Worm (Caenorhabditis elegans) whole organism, late embryonic: ENCODE data around the gene C14C6.5.

Source experiments
- ama-1 ChIP-seq: fragments of 150-350 bp; optimal IDR thresholded peaks from 2 replicates; lab custom pipeline; 2014
- ceh-14 ChIP-seq: sonication (generic microtip); optimal IDR thresholded peaks from 2 replicates; lab custom pipeline; 2016; ENCODE audit warnings: missing genotype, missing genetic modification characterization, missing compliant biosample characterization
- ceh-31 ChIP-seq: sonication (generic microtip); optimal IDR thresholded peaks from 2 replicates; lab custom pipeline; 2016; ENCODE audit warnings: missing genetic modification characterization, missing compliant biosample characterization
- ets-4 ChIP-seq: sonication (generic microtip); optimal IDR thresholded peaks from 2 replicates; lab custom pipeline; 2016; ENCODE audit warnings: missing genetic modification characterization, missing compliant biosample characterization
- fkh-10 ChIP-seq: fragments of 150-350 bp; optimal IDR thresholded peaks from 2 replicates; lab custom pipeline; 2014; ENCODE audit warnings: missing biosample characterization, missing genetic modification reagents, missing genetic modification characterization
- hlh-13 ChIP-seq: fragments of 200-800 bp; sonication (Bioruptor generic); optimal IDR thresholded peaks from 2 replicates; lab custom pipeline; 2018; ENCODE audit warnings: mild to moderate bottlenecking, missing genetic modification characterization, missing compliant biosample characterization
- pqm-1 ChIP-seq: sonication (generic microtip); optimal IDR thresholded peaks from 2 replicates; lab custom pipeline; 2016; ENCODE audit warnings: missing genetic modification characterization, missing compliant biosample characterization
- ref-2 ChIP-seq: sonication (generic microtip); optimal IDR thresholded peaks from 2 replicates; lab custom pipeline; 2016; ENCODE audit warnings: missing genetic modification characterization, missing compliant biosample characterization
- tbx-7 ChIP-seq: sonication (generic microtip); optimal IDR thresholded peaks from 2 replicates; lab custom pipeline; 2016; ENCODE audit warnings: missing genotype, missing genetic modification characterization, missing compliant biosample characterization

DNA sequence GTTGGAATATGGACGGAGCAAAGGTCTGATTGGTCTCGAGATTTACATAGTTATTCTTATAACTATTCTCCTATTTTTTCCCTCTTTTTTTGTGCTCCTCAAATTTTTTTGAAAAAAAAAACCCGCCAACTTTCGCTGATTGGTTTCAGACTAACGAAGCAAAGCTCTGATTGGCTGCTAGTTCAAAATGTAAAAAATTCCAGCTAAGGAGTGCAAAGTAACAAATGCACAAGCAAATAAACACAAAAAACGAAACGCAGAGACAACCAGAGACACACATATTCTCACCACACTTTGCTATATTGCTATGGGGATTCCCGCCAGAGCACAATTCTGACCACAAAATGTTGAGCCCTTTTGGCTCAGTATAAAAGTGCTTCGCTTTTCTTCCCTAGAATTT is 39.0 kb upstream of the C14C6.5 start, which contains the start of gene T01G6.1:
- TF ChIP-seq ceh-14 (no peak), ama-1 (lab: Kevin White, UChicago) (no peak), tbx-7 (no peak), ceh-31 (tag; lab: Kevin White, UChicago) (no peak), hlh-13 (GFP tag; lab: Kevin White, UChicago) (no peak), ets-4 (tag; lab: Kevin White, UChicago) (no peak), ref-2 (no peak), fkh-10 (GFP tag; lab: Kevin White, UChicago) (no peak), pqm-1 (tag; lab: Kevin White, UChicago) (no peak)
